Fruit fly (Drosophila melanogaster): Measurements from ENCODE around the gene CG15533.
A peak's percentile ranks its signal among the peaks of the same experiment; 100 is the strongest.

CG15533 gene

DNA sequence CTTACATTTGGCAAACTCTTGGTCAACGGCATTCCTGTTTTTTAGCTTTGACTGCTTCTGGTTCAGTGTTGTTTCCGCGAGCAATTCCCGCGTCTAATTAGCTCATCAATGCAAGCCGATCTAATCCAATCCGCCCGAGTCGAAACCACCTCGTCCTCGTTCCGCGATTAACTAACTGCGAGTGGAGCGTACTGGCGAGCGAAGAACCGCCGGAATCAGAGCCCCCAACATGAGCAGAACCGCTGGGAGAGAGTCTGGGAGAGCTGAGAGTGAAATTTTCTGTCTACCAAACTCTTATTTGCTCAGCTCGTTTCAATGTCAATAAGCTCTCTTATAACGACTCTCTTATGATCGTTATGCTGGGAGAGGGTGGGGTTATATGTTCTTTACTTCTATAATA, 21.6 kb downstream of the CG15533 start (continued):
- no peak; the same call in 2 of the 3 replicates for TF ChIP-seq croc (GFP tag; conservative IDR thresholded peaks at IDR 0.05)
- TF ChIP-seq Dp (GFP tag; optimal IDR thresholded peaks at IDR 0.05), result no peak
- peak; percentile 34 for TF ChIP-seq emc (GFP tag; optimal IDR thresholded peaks at IDR 0.05)
- peak; percentile 18 for TF ChIP-seq CG10147 (GFP tag; optimal IDR thresholded peaks at IDR 0.05)
- TF ChIP-seq CG4707 (GFP tag; optimal IDR thresholded peaks at IDR 0.05), result peak; percentile 68
- peak; percentile 98 for TF ChIP-seq sens (GFP tag)
- TF ChIP-seq Atf-2 (GFP tag; optimal IDR thresholded peaks at IDR 0.05), result peak; percentile 73
- TF ChIP-seq gcm2 (GFP tag; optimal IDR thresholded peaks at IDR 0.05), result peak; percentile 72
- 0 out of 3 replicates have a peak, but pooled peaks have one; percentile 26 for TF ChIP-seq otp (GFP tag; IDR thresholded peaks at IDR 0.05)
- TF ChIP-seq CG13287 (GFP tag; IDR thresholded peaks at IDR 0.05; ENCODE audit: partially characterized antibody), result peak; percentile 31
- peak; percentile 72 for TF ChIP-seq Max (GFP tag; optimal IDR thresholded peaks at IDR 0.05)
- TF ChIP-seq cas (GFP tag; IDR thresholded peaks at IDR 0.05), result peak; percentile 68; the same call in 1 of the 2 replicates
- peak; percentile 47; the same call in 1 of the 2 replicates for TF ChIP-seq Poxn (GFP tag; IDR thresholded peaks at IDR 0.05)
- peak; percentile 26 for TF ChIP-seq fd96Cb (tag; optimal IDR thresholded peaks at IDR 0.05)
- peak; percentile 85; the same call in 1 of the 2 replicates for TF ChIP-seq CG11085 (GFP tag; IDR thresholded peaks at IDR 0.05)
- peak; percentile 56; the same call in 2 of the 3 replicates for TF ChIP-seq tgo (GFP tag; IDR thresholded peaks at IDR 0.05)
- peak; percentile 47 for TF ChIP-seq CG4820 (GFP tag; optimal IDR thresholded peaks at IDR 0.05)
- peak; percentile 36 to 82 for TF ChIP-seq bsh (GFP tag; optimal IDR thresholded peaks at IDR 0.05)
- TF ChIP-seq CG17802 (tag; optimal IDR thresholded peaks at IDR 0.05), result no peak
- TF ChIP-seq CG17912 (GFP tag; optimal IDR thresholded peaks at IDR 0.05), result peak; percentile 30
- TF ChIP-seq Ets65A (GFP tag), result no peak
- TF ChIP-seq salm (tag; optimal IDR thresholded peaks at IDR 0.05), result peak; percentile 17
- peak; percentile 56 for TF ChIP-seq dm (GFP tag; optimal IDR thresholded peaks at IDR 0.05)
- TF ChIP-seq CG1602 (GFP tag; optimal IDR thresholded peaks at IDR 0.05), result peak; percentile 69
- 0 out of 2 replicates have a peak, but pooled peaks have one; percentile 22 for TF ChIP-seq danr (GFP tag; IDR thresholded peaks at IDR 0.05)
- peak; percentile 79 for TF ChIP-seq CG13296 (GFP tag; optimal IDR thresholded peaks at IDR 0.05)
- no peak for TF ChIP-seq nerfin-2 (GFP tag; IDR thresholded peaks at IDR 0.05; ENCODE audit: partially characterized antibody)
- 0 out of 3 replicates have a peak, but pooled peaks have one; percentile 43 for TF ChIP-seq ken (GFP tag; IDR thresholded peaks at IDR 0.05)
- TF ChIP-seq org-1 (GFP tag; optimal IDR thresholded peaks at IDR 0.05), result peak; percentile 65
- TF ChIP-seq crc (GFP tag; optimal IDR thresholded peaks at IDR 0.05), result peak; percentile 39
- peak; percentile 55 for TF ChIP-seq CG2116 (GFP tag; optimal IDR thresholded peaks at IDR 0.05)
- no peak for TF ChIP-seq mld (GFP tag; IDR thresholded peaks at IDR 0.05; ENCODE audit: partially characterized antibody)
- peak; percentile 50 for TF ChIP-seq Sry-δ (GFP tag; optimal IDR thresholded peaks at IDR 0.05)
- TF ChIP-seq h (optimal IDR thresholded peaks at IDR 0.05), result no peak
- TF ChIP-seq lilli (GFP tag; optimal IDR thresholded peaks at IDR 0.05), result peak; percentile 49
- TF ChIP-seq CG15073 (GFP tag; optimal IDR thresholded peaks at IDR 0.05), result no peak
- TF ChIP-seq sna (GFP tag; IDR thresholded peaks at IDR 0.05; ENCODE audit: partially characterized antibody), result no peak
- TF ChIP-seq CG9609 (GFP tag; optimal IDR thresholded peaks at IDR 0.05), result peak; percentile 29
- TF ChIP-seq Myb (GFP tag; optimal IDR thresholded peaks at IDR 0.05), result peak; percentile 37
- TF ChIP-seq Pdp1 (GFP tag; optimal IDR thresholded peaks at IDR 0.05), result peak; percentile 67 to 81
- TF ChIP-seq ssp (GFP tag; IDR thresholded peaks at IDR 0.05), result peak; percentile 35; the same call in 1 of the 2 replicates
- TF ChIP-seq vnd (GFP tag; IDR thresholded peaks at IDR 0.05; ENCODE audit: partially characterized antibody), result no peak
- TF ChIP-seq CG17361 (GFP tag; IDR thresholded peaks at IDR 0.05), result no peak
- peak; percentile 85 for TF ChIP-seq CG11456 (GFP tag; IDR thresholded peaks at IDR 0.05)
- TF ChIP-seq CG1647 (GFP tag; optimal IDR thresholded peaks at IDR 0.05), result peak; percentile 87
- TF ChIP-seq HLH3B (GFP tag; IDR thresholded peaks at IDR 0.05), result peak; percentile 86; the same call in 1 of the 2 replicates
- TF ChIP-seq Fer2 (tag; optimal IDR thresholded peaks at IDR 0.05), result peak; percentile 17
- TF ChIP-seq ftz-f1 (GFP tag; optimal IDR thresholded peaks at IDR 0.05), result peak; percentile 64
- TF ChIP-seq Hmx (GFP tag; optimal IDR thresholded peaks at IDR 0.05), result no peak
- peak; percentile 60; the same call in 1 of the 3 replicates for TF ChIP-seq H15 (GFP tag; IDR thresholded peaks at IDR 0.05)
- TF ChIP-seq CG4282 (GFP tag; optimal IDR thresholded peaks at IDR 0.05), result peak; percentile 5

Measured in whole organism, embryonic.